Worm (Caenorhabditis elegans) whole organism, young adult: Measurements from ENCODE around the gene sri-50.

ENCODE experiments used
- B0019.2 ChIP-seq: fragments of 200-800 bp; sonication (Bioruptor generic); conservative IDR thresholded peaks from 2 replicates; pipeline ENCODE4 v1.3.6; 2022; ENCODE audit warnings: missing genetic modification reagents, missing genetic modification characterization, missing compliant biosample characterization
- B0261.1 ChIP-seq: sonication (generic microtip); optimal IDR thresholded peaks from 2 replicates; lab custom pipeline; 2016; ENCODE audit warnings: mild to moderate bottlenecking, missing genetic modification characterization, moderate library complexity, missing compliant biosample characterization
- B0336.3 ChIP-seq: fragments of 200-800 bp; sonication (Bioruptor generic); IDR thresholded peaks from 2 replicates; pipeline ENCODE4 v1.3.6; 2022; ENCODE audit warnings: missing genetic modification characterization, missing compliant biosample characterization
- F33H1.4 ChIP-seq: fragments of 200-800 bp; sonication (Bioruptor generic); IDR thresholded peaks from 2 replicates; pipeline ENCODE4 v1.3.6; 2022; ENCODE audit warnings: missing genetic modification reagents, missing genetic modification characterization, missing compliant biosample characterization
- F49E8.2 ChIP-seq: sonication (generic microtip); optimal IDR thresholded peaks from 3 replicates; lab custom pipeline; 2017; ENCODE audit warnings: missing genetic modification characterization, mild to moderate bottlenecking, missing compliant biosample characterization, antibody characterized with exemption, moderate library complexity; ENCODE audit not compliant: insufficient read depth
- F57C9.4 ChIP-seq: sonication (generic microtip); optimal IDR thresholded peaks from 2 replicates; lab custom pipeline; 2017; ENCODE audit warnings: mild to moderate bottlenecking, missing genetic modification characterization, missing compliant biosample characterization
- T26A5.8 ChIP-seq: sonication (generic microtip); optimal IDR thresholded peaks from 2 replicates; lab custom pipeline; 2016; ENCODE audit warnings: missing genetic modification characterization, missing compliant biosample characterization
- Y53F4B.3 ChIP-seq: fragments of 200-800 bp; sonication (Bioruptor generic); IDR thresholded peaks from 2 replicates; pipeline ENCODE4 v1.3.6; 2022; ENCODE audit warnings: missing genetic modification reagents, missing genetic modification characterization, missing compliant biosample characterization
- athp-1 ChIP-seq: sonication (generic microtip); optimal IDR thresholded peaks from 2 replicates; lab custom pipeline; 2017; ENCODE audit warnings: mild to moderate bottlenecking, missing genetic modification characterization, missing compliant biosample characterization
- attf-5 ChIP-seq: fragments of 200-800 bp; sonication (Bioruptor generic); optimal IDR thresholded peaks from 2 replicates; lab custom pipeline; 2018; ENCODE audit warnings: mild to moderate bottlenecking, missing genetic modification characterization, missing compliant biosample characterization
- ccch-3 ChIP-seq: fragments of 200-800 bp; sonication (Bioruptor generic); optimal IDR thresholded peaks from 2 replicates; lab custom pipeline; 2018; ENCODE audit warnings: mild to moderate bottlenecking, missing genetic modification characterization, missing compliant biosample characterization
- cebp-2 ChIP-seq: fragments of 200-800 bp; sonication (Bioruptor generic); IDR thresholded peaks from 2 replicates; pipeline ENCODE4 v1.3.6; 2022; ENCODE audit warnings: missing genetic modification characterization, missing compliant biosample characterization
- chd-7 ChIP-seq: sonication (generic microtip); optimal IDR thresholded peaks from 2 replicates; lab custom pipeline; 2016; ENCODE audit warnings: mild to moderate bottlenecking, missing genetic modification characterization, moderate library complexity, missing compliant biosample characterization
- die-1 ChIP-seq: sonication (generic microtip); optimal IDR thresholded peaks from 2 replicates; lab custom pipeline; 2016; ENCODE audit warnings: missing genotype, mild to moderate bottlenecking, missing genetic modification characterization, missing compliant biosample characterization
- egl-44 ChIP-seq: fragments of 200-800 bp; sonication (Bioruptor generic); IDR thresholded peaks from 2 replicates; pipeline ENCODE4 v1.3.6; 2022; ENCODE audit warnings: missing genetic modification reagents, missing genetic modification characterization, missing compliant biosample characterization
- egrh-3 ChIP-seq: fragments of 200-800 bp; sonication (Bioruptor generic); IDR thresholded peaks from 2 replicates; pipeline ENCODE4 v1.3.6; 2022; ENCODE audit warnings: missing genetic modification reagents, missing genetic modification characterization, missing compliant biosample characterization
- ets-4 ChIP-seq: fragments of 200-800 bp; sonication (Bioruptor generic); optimal IDR thresholded peaks from 2 replicates; lab custom pipeline; 2018; ENCODE audit warnings: mild to moderate bottlenecking, missing genetic modification characterization, missing compliant biosample characterization
- hsf-1 ChIP-seq: fragments of 200-800 bp; sonication (Bioruptor generic); IDR thresholded peaks from 2 replicates; pipeline ENCODE4 v1.3.6; 2022; ENCODE audit warnings: missing genetic modification reagents, missing genetic modification characterization, missing compliant biosample characterization
- lin-26 ChIP-seq: fragments of 200-800 bp; sonication (Bioruptor generic); IDR thresholded peaks from 2 replicates; pipeline ENCODE4 v1.3.6; 2022; ENCODE audit warnings: missing genetic modification reagents, missing genetic modification characterization, missing compliant biosample characterization
- lsl-1 ChIP-seq: fragments of 200-800 bp; sonication (Bioruptor generic); optimal IDR thresholded peaks from 2 replicates; lab custom pipeline; 2018; ENCODE audit warnings: mild to moderate bottlenecking, missing genetic modification characterization, moderate library complexity, missing compliant biosample characterization
- madf-3 ChIP-seq: fragments of 200-800 bp; sonication (Bioruptor generic); IDR thresholded peaks from 2 replicates; pipeline ENCODE4 v1.3.6; 2022; ENCODE audit warnings: missing genetic modification reagents, missing genetic modification characterization, missing compliant biosample characterization
- mel-28 ChIP-seq: sonication (generic microtip); optimal IDR thresholded peaks from 2 replicates; lab custom pipeline; 2016; ENCODE audit warnings: borderline replicate concordance, mild to moderate bottlenecking, missing genetic modification characterization, missing compliant biosample characterization
- nhr-120 ChIP-seq: fragments of 200-800 bp; sonication (Bioruptor generic); IDR thresholded peaks from 2 replicates; pipeline ENCODE4 v1.3.6; 2022; ENCODE audit warnings: missing genetic modification characterization, missing compliant biosample characterization
- nhr-179 ChIP-seq: sonication (generic microtip); optimal IDR thresholded peaks from 2 replicates; lab custom pipeline; 2016; ENCODE audit warnings: mild to moderate bottlenecking, missing genetic modification characterization, missing compliant biosample characterization
- nhr-80 ChIP-seq: sonication (generic microtip); optimal IDR thresholded peaks from 2 replicates; lab custom pipeline; 2016; ENCODE audit warnings: missing genetic modification characterization, missing compliant biosample characterization
- nhr-90 ChIP-seq: sonication (generic microtip); optimal IDR thresholded peaks from 2 replicates; lab custom pipeline; 2016; ENCODE audit warnings: missing genotype, mild to moderate bottlenecking, missing genetic modification characterization, missing compliant biosample characterization
- rcor-1 ChIP-seq: fragments of 200-800 bp; sonication (Bioruptor generic); IDR thresholded peaks from 2 replicates; pipeline ENCODE4 v1.3.6; 2022; ENCODE audit warnings: missing genetic modification reagents, missing genetic modification characterization, missing compliant biosample characterization
- snpc-4 ChIP-seq, 5 experiments: fragments of 150-350 bp in 1 of 5; sonication (generic microtip) in 4 of 5; optimal IDR thresholded peaks; 2 replicates each; lab custom pipeline; 2014 to 2018; ENCODE audit warnings: missing genetic modification characterization in 5 of 5, missing biosample characterization in 3 of 5, antibody characterized with exemption in 2 of 5, mild to moderate bottlenecking in 2 of 5, missing compliant biosample characterization in 2 of 5, missing genotype in 2 of 5, moderate library complexity in 2 of 5, missing genetic modification reagents in 1 of 5
- sptf-2 ChIP-seq: fragments of 200-800 bp; sonication (Bioruptor generic); optimal IDR thresholded peaks from 2 replicates; lab custom pipeline; 2018; ENCODE audit warnings: mild to moderate bottlenecking, missing genetic modification characterization, missing compliant biosample characterization
- tbp1 ChIP-seq: fragments of 200-800 bp; sonication (Bioruptor generic); optimal IDR thresholded peaks from 2 replicates; lab custom pipeline; 2018; ENCODE audit warnings: mild to moderate bottlenecking, missing genetic modification characterization, missing compliant biosample characterization
- tbx-9 ChIP-seq: sonication (generic microtip); optimal IDR thresholded peaks from 2 replicates; lab custom pipeline; 2016; ENCODE audit warnings: borderline replicate concordance, missing genetic modification characterization, inconsistent platforms, missing compliant biosample characterization
- tlf-1 ChIP-seq: fragments of 200-800 bp; sonication (Bioruptor generic); optimal IDR thresholded peaks from 2 replicates; lab custom pipeline; 2018; ENCODE audit warnings: mild to moderate bottlenecking, missing genetic modification characterization, missing compliant biosample characterization
- zfh-2 ChIP-seq: fragments of 200-800 bp; sonication (Bioruptor generic); conservative IDR thresholded peaks from 2 replicates; pipeline ENCODE4 v1.3.6; 2022; ENCODE audit warnings: missing genetic modification reagents, missing genetic modification characterization, missing compliant biosample characterization
- ztf-18 ChIP-seq: sonication (generic microtip); optimal IDR thresholded peaks from 2 replicates; lab custom pipeline; 2016; ENCODE audit warnings: missing genotype, mild to moderate bottlenecking, missing genetic modification characterization, missing compliant biosample characterization
- ztf-25 ChIP-seq: fragments of 200-800 bp; sonication (Bioruptor generic); IDR thresholded peaks from 2 replicates; pipeline ENCODE4 v1.3.6; 2022; ENCODE audit warnings: missing genetic modification reagents, missing genetic modification characterization, missing compliant biosample characterization

Gene sri-50

DNA sequence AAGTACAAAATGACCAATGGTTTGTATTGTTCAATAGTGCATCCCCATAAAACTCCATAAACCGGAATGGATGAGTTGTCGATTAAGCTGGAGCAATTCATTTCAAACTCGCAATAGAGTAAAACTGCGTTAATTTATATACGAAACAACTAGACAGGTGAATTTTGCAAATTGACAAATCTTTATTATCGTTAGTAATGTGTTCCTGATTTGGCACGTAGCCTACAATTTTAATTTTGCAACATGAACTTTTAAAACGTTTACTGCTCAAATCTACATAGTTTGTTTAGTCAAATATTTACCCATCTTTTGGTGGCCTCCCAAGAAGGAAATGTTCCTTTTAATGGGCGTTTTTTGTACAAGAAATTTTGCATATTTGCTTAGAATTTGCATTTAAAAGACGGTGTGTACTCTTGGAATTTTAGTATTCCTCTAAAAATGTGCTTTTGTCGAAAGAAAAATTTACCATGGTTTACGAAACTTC, 33.6 kb downstream of the sri-50 start, which contains the start of the genes srz-67 and C17F4.11:
Gene srz-67, minus strand, starts transcription at position 101 of the 484 bp plus-strand sequence.
Gene C17F4.11, plus strand, starts transcription at position 434 of the 484 bp plus-strand sequence.
- TF ChIP-seq T26A5.8 (tag; lab: Kevin White, UChicago) = no peak
- no peak for TF ChIP-seq sptf-2

DNA sequence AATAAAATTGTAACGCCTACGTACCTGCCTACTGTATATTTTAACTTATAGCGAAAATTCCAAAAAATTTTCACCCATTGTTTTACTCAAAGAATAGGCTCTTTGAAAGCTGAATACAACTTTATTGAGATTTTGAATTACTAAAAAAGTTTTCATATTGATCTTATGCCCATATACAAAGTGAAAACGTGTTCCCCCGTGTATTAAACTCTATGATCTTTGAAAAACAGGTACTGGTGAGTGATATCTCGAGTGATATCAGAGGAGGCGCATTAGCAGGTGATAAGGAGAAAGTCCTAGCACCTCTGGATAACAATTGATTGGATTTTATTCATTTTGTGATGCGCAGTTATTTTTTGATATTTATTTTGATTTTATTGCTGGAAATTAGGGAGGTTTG, 36.7 kb downstream of the sri-50 start, which contains the start of gene C17F4.3:
Gene C17F4.3, plus strand, starts transcription at position 301 of the 400 bp plus-strand sequence.
- no peak for TF ChIP-seq F33H1.4 (GFP tag; lab: Robert Waterston, UW)
- TF ChIP-seq zfh-2 = no peak
- TF ChIP-seq B0261.1 (tag; lab: Kevin White, UChicago) = no peak
- TF ChIP-seq F57C9.4 = no peak
- TF ChIP-seq chd-7 = no peak
- TF ChIP-seq lsl-1 (GFP tag; lab: Kevin White, UChicago) = no peak
- TF ChIP-seq egl-44 (GFP tag; lab: Robert Waterston, UW) = no peak
- TF ChIP-seq nhr-80 = no peak

- TF ChIP-seq F49E8.2 (no peak), sptf-2 (no peak), ztf-25 (GFP tag; lab: Robert Waterston, UW) (no peak), attf-5 (GFP tag; lab: Kevin White, UChicago) (no peak), ztf-18 (tag; lab: Kevin White, UChicago) (no peak), mel-28 (no peak), nhr-90 (no peak), F57C9.4 (no peak), B0019.2 (GFP tag; lab: Robert Waterston, UW) (no peak), tlf-1 (GFP tag; lab: Kevin White, UChicago) (no peak), die-1 (tag; lab: Kevin White, UChicago) (no peak), B0261.1 (tag; lab: Kevin White, UChicago) (no peak), chd-7 (no peak), tbx-9 (no peak)
- TF ChIP-seq, all 124 proteins: peak for 0
Measured at ce11 chrII:3241842-3242241, 38.3 kb downstream of the sri-50 start.

ce11 chrII:3244070-3244469, 40.6 kb downstream of the sri-50 start, which contains the start of gene C17F4.12:
Gene C17F4.12, minus strand, starts transcription at chrII:3244170.
- TF ChIP-seq egrh-3 (GFP tag; lab: Robert Waterston, UW) (no peak), snpc-4 (GFP tag; optimal IDR thresholded peaks at IDR 0.05; lab: Kevin White, UChicago) (no peak), snpc-4 (tag; optimal IDR thresholded peaks at IDR 0.05; lab: Kevin White, UChicago) (no peak), ccch-3 (GFP tag; lab: Kevin White, UChicago) (no peak), ets-4 (GFP tag; lab: Kevin White, UChicago) (no peak), nhr-179 (tag; lab: Kevin White, UChicago) (no peak), nhr-120 (GFP tag; lab: Robert Waterston, UW) (no peak), Y53F4B.3 (GFP tag; lab: Robert Waterston, UW) (no peak), athp-1 (no peak), lin-26 (GFP tag; lab: Robert Waterston, UW) (no peak), rcor-1 (GFP tag; lab: Robert Waterston, UW) (no peak), tbp1 (GFP tag; lab: Kevin White, UChicago) (no peak), ztf-18 (tag; lab: Kevin White, UChicago) (no peak), B0336.3 (no peak), F49E8.2 (no peak), madf-3 (GFP tag; lab: Robert Waterston, UW) (no peak), cebp-2 (GFP tag; lab: Robert Waterston, UW) (no peak), hsf-1 (GFP tag; lab: Robert Waterston, UW) (no peak)
